Worm (Caenorhabditis elegans): ENCODE results near the gene glb-6.
A peak's percentile ranks its signal among the peaks of the same experiment; 100 is the strongest.

The glb-6 gene

DNA sequence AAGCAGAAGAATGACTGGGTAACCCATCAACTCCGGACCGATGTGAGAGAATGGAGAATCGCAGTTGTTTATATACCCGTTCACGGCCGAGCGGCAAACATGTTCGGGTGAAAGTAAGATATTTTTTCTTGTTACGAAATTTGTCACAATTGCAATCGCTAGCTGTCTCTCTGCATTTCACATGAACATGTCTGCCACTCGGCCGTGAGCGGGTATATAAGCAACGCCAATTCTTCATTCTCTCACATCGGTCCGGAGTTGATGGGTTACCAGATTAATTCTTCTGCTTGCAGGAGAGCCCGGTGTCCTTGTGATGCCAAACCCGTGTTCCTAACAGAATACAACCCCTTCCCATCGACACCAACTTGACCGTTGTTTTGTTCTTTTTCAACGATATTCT is 16.7 kb upstream of the glb-6 start (continued):
- TF ChIP-seq lin-1 (GFP tag; IDR thresholded peaks at IDR 0.05) (no peak), nhr-111 (GFP tag; optimal IDR thresholded peaks at IDR 0.05) (no peak), zfp-2 (tag; optimal IDR thresholded peaks at IDR 0.05) (no peak), T26A8.4 (GFP tag; IDR thresholded peaks at IDR 0.05) (peak; percentile 78), R02D3.7 (tag; optimal IDR thresholded peaks at IDR 0.05) (no peak), nhr-102 (tag; optimal IDR thresholded peaks at IDR 0.05) (peak; percentile 38), lin-13 (GFP tag; optimal IDR thresholded peaks at IDR 0.05) (no peak), mdl-1 (tag; optimal IDR thresholded peaks at IDR 0.05) (no peak), lin-15B (tag; optimal IDR thresholded peaks at IDR 0.05) (no peak), ama-1 (optimal IDR thresholded peaks at IDR 0.05) (no peak), Y105C5A.15 (GFP tag; IDR thresholded peaks at IDR 0.05) (0 out of 2 replicates have a peak, but pooled peaks have one; percentile 9), Y48G9A.11 (GFP tag; IDR thresholded peaks at IDR 0.05) (no peak), T20F7.1 (GFP tag; optimal IDR thresholded peaks at IDR 0.05) (peak; percentile 14), rbr-2 (tag; optimal IDR thresholded peaks at IDR 0.05) (peak; percentile 14), egl-43 (GFP tag; IDR thresholded peaks at IDR 0.05) (peak; percentile 76), fkh-10 (GFP tag; optimal IDR thresholded peaks at IDR 0.05) (no peak), unc-62 (GFP tag; optimal IDR thresholded peaks at IDR 0.05 in 1 of 2) (no peak), unc-62 (tag; optimal IDR thresholded peaks at IDR 0.05) (no peak), ceh-62 (tag; optimal IDR thresholded peaks at IDR 0.05) (no peak), zip-2 (tag; optimal IDR thresholded peaks at IDR 0.05) (peak; percentile 97), dve-1 (tag; optimal IDR thresholded peaks at IDR 0.05; ENCODE audit: insufficient read depth) (peak; percentile 31), gei-8 (GFP tag; optimal IDR thresholded peaks at IDR 0.05) (no peak), nhr-11 (tag; optimal IDR thresholded peaks at IDR 0.05) (no peak), jun-1 (tag; optimal IDR thresholded peaks at IDR 0.05) (no peak), lir-3 (tag; optimal IDR thresholded peaks at IDR 0.05) (no peak), pqm-1 (tag; optimal IDR thresholded peaks at IDR 0.05) (no peak), dmd-9 (GFP tag; IDR thresholded peaks at IDR 0.05) (no peak), pha-4 (GFP tag; IDR thresholded peaks at IDR 0.05) (no peak), pha-4 (tag; optimal IDR thresholded peaks at IDR 0.05) (no peak), sdz-12 (GFP tag; optimal IDR thresholded peaks at IDR 0.05) (no peak), zfp-3 (GFP tag; conservative IDR thresholded peaks at IDR 0.05) (no peak), ZK546.5 (tag; optimal IDR thresholded peaks at IDR 0.05) (no peak), cey-2 (tag; optimal IDR thresholded peaks at IDR 0.05; ENCODE audit: borderline replicate concordance, insufficient read depth) (no peak)

DNA sequence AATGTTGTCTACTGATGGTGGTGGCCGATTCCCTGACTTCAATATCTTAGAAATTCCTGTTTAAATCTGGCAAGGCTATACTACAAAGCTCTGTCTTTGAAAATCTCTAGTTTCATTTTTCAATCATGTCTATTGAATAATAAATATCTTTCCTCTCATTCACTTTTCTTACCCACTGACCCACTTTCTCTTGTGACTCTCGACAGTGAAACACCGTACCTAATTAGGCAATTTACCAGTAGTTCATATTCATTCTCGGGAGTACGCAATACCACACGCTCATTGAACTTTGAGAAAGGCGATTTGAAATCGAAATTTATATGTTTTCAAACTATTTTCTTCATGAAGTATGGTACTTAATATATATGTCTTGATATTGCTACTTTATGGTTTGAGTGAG is 14.5 kb upstream of the glb-6 start, which contains the start of gene CD4.11:
CD4.11 (plus strand) TSS at position 301 of the 400 bp plus-strand sequence.
- no peak for TF ChIP-seq unc-130 (GFP tag; optimal IDR thresholded peaks at IDR 0.05)
- no peak for TF ChIP-seq fos-1 (tag; optimal IDR thresholded peaks at IDR 0.05)
- no peak for TF ChIP-seq ceh-44 (GFP tag; IDR thresholded peaks at IDR 0.05)
- no peak for TF ChIP-seq F37D6.2 (tag; optimal IDR thresholded peaks at IDR 0.05)
- no peak for TF ChIP-seq zfp-2 (tag; optimal IDR thresholded peaks at IDR 0.05)
- no peak for TF ChIP-seq nhr-10 (tag; optimal IDR thresholded peaks at IDR 0.05)
- no peak for TF ChIP-seq lin-39 (tag; optimal IDR thresholded peaks at IDR 0.05)
- TF ChIP-seq T26A8.4 (GFP tag; IDR thresholded peaks at IDR 0.05) = no peak
- no peak for TF ChIP-seq egl-27 (tag; optimal IDR thresholded peaks at IDR 0.05)
- TF ChIP-seq lin-15B (tag; optimal IDR thresholded peaks at IDR 0.05) = no peak
- TF ChIP-seq D1046.2 (GFP tag; IDR thresholded peaks at IDR 0.05) = no peak
- no peak for TF ChIP-seq nhr-77 (tag; optimal IDR thresholded peaks at IDR 0.05)

All from whole organism, L4 larva.